Worm (Caenorhabditis elegans) whole organism, L4 larva: ENCODE data around the gene acox-3.

ENCODE experiments used
- D1046.2 ChIP-seq: fragments of 200-800 bp; sonication (Bioruptor generic); IDR thresholded peaks from 2 replicates; pipeline ENCODE4 v1.3.6; 2022; ENCODE audit warnings: missing genetic modification characterization, missing compliant biosample characterization
- Y48G9A.11 ChIP-seq: fragments of 200-800 bp; sonication (Bioruptor generic); IDR thresholded peaks from 2 replicates; pipeline ENCODE4 v1.3.6; 2022; ENCODE audit warnings: missing genetic modification reagents, missing genetic modification characterization, missing compliant biosample characterization
- ZK546.5 ChIP-seq, 2 experiments: sonication (generic microtip); optimal IDR thresholded peaks; 2 replicates each; lab custom pipeline; 2017; ENCODE audit warnings: missing biosample characterization in 2 of 2, missing genetic modification characterization in 2 of 2
- aha-1 ChIP-seq: fragments of 150-350 bp; peaks from one replicate; lab custom pipeline; 2014; ENCODE audit warnings: missing biosample characterization, missing genetic modification characterization
- ceh-32 ChIP-seq: sonication (generic microtip); optimal IDR thresholded peaks from 2 replicates; lab custom pipeline; 2016; ENCODE audit warnings: mild to moderate bottlenecking, missing genetic modification characterization, missing compliant biosample characterization; ENCODE audit not compliant: poor library complexity
- ctbp-1 ChIP-seq: fragments of 200-800 bp; sonication (Bioruptor generic); IDR thresholded peaks from 2 replicates; pipeline ENCODE4 v1.3.6; 2022; ENCODE audit warnings: missing genetic modification reagents, missing genetic modification characterization, missing compliant biosample characterization
- daf-12 ChIP-seq: fragments of 150-350 bp; optimal IDR thresholded peaks from 2 replicates; lab custom pipeline; 2014; ENCODE audit warnings: missing biosample characterization, missing genetic modification reagents, missing genetic modification characterization
- daf-16 ChIP-seq, 3 experiments: sonication (generic microtip); optimal IDR thresholded peaks; 2 replicates each; lab custom pipeline; 2016 to 2017; ENCODE audit warnings: missing genetic modification characterization in 3 of 3, missing genetic modification reagents in 3 of 3, mild to moderate bottlenecking in 2 of 3, missing compliant biosample characterization in 2 of 3, missing biosample characterization in 1 of 3, moderate library complexity in 1 of 3
- dmd-6 ChIP-seq: fragments of 200-800 bp; sonication (Bioruptor generic); IDR thresholded peaks from 2 replicates; pipeline ENCODE4 v1.3.6; 2022; ENCODE audit warnings: missing genetic modification reagents, missing genetic modification characterization, missing compliant biosample characterization
- dmd-8 ChIP-seq: fragments of 200-800 bp; sonication (Bioruptor generic); IDR thresholded peaks from 2 replicates; pipeline ENCODE4 v1.3.6; 2022; ENCODE audit warnings: missing genetic modification characterization, missing compliant biosample characterization
- dpl-1 ChIP-seq: fragments of 150-350 bp; optimal IDR thresholded peaks from 2 replicates; lab custom pipeline; 2014; ENCODE audit warnings: missing biosample characterization, missing genetic modification reagents, missing genetic modification characterization
- duxl-1 ChIP-seq: sonication (generic microtip); optimal IDR thresholded peaks from 2 replicates; lab custom pipeline; 2016; ENCODE audit warnings: mild to moderate bottlenecking, missing genetic modification characterization, moderate library complexity, missing compliant biosample characterization; ENCODE audit not compliant: poor library complexity
- dve-1 ChIP-seq: sonication (generic microtip); optimal IDR thresholded peaks from 2 replicates; lab custom pipeline; 2017; ENCODE audit warnings: antibody characterized with exemption, mild to moderate bottlenecking, missing genetic modification characterization, missing compliant biosample characterization; ENCODE audit not compliant: insufficient read depth
- hlh-11 ChIP-seq: fragments of 200-800 bp; sonication (Bioruptor generic); optimal IDR thresholded peaks from 2 replicates; lab custom pipeline; 2018; ENCODE audit warnings: mild to moderate bottlenecking, missing genetic modification characterization, missing compliant biosample characterization
- hmg-1.1 ChIP-seq: fragments of 200-800 bp; sonication (Bioruptor generic); IDR thresholded peaks from 2 replicates; pipeline ENCODE4 v1.3.6; 2022; ENCODE audit warnings: missing genetic modification reagents, missing genetic modification characterization, missing compliant biosample characterization
- lin-1 ChIP-seq: fragments of 200-800 bp; sonication (Bioruptor generic); IDR thresholded peaks from 2 replicates; pipeline ENCODE4 v1.3.6; 2022; ENCODE audit warnings: missing genetic modification reagents, missing genetic modification characterization, missing compliant biosample characterization
- lin-13 ChIP-seq: fragments of 150-350 bp; optimal IDR thresholded peaks from 2 replicates; lab custom pipeline; 2014; ENCODE audit warnings: missing biosample characterization, missing genetic modification reagents, missing genetic modification characterization
- nhr-11 ChIP-seq: fragments of 150-350 bp; optimal IDR thresholded peaks from 2 replicates; lab custom pipeline; 2014; ENCODE audit warnings: missing biosample characterization, missing genetic modification characterization
- nhr-111 ChIP-seq: fragments of 200-800 bp; sonication (Bioruptor generic); optimal IDR thresholded peaks from 2 replicates; lab custom pipeline; 2018; ENCODE audit warnings: mild to moderate bottlenecking, missing genetic modification characterization, missing compliant biosample characterization
- nhr-25 ChIP-seq: sonication (generic microtip); optimal IDR thresholded peaks from 2 replicates; lab custom pipeline; 2017; ENCODE audit warnings: missing genetic modification characterization, mild to moderate bottlenecking, missing compliant biosample characterization, antibody characterized with exemption, moderate library complexity, borderline replicate concordance; ENCODE audit not compliant: insufficient read depth
- nhr-28 ChIP-seq: fragments of 150-350 bp; optimal IDR thresholded peaks from 2 replicates; lab custom pipeline; 2014; ENCODE audit warnings: missing biosample characterization, missing genetic modification characterization
- nhr-41 ChIP-seq: fragments of 200-800 bp; sonication (Bioruptor generic); IDR thresholded peaks from 2 replicates; pipeline ENCODE4 v1.3.6; 2022; ENCODE audit warnings: missing genetic modification reagents, missing genetic modification characterization, missing compliant biosample characterization
- pha-4 ChIP-seq, 2 experiments: fragments of 150-350 bp in 1 of 2; fragments of 200-800 bp in 1 of 2; sonication (Bioruptor generic) in 1 of 2; IDR thresholded peaks in 1 of 2; optimal IDR thresholded peaks in 1 of 2; 2 replicates each; pipeline versions ENCODE4 v1.3.6 to Lab custom; 2014 to 2022; ENCODE audit warnings: missing genetic modification characterization in 2 of 2, missing genetic modification reagents in 2 of 2, missing biosample characterization in 1 of 2, missing compliant biosample characterization in 1 of 2
- pqm-1 ChIP-seq: sonication (generic microtip); optimal IDR thresholded peaks from 2 replicates; lab custom pipeline; 2017; ENCODE audit warnings: missing biosample characterization, missing genetic modification characterization
- saeg-2 ChIP-seq: fragments of 200-800 bp; sonication (Bioruptor generic); IDR thresholded peaks from 2 replicates; pipeline ENCODE4 v1.3.6; 2022; ENCODE audit warnings: missing genetic modification reagents, missing genetic modification characterization, missing compliant biosample characterization
- sdz-12 ChIP-seq: fragments of 200-800 bp; sonication (Bioruptor generic); optimal IDR thresholded peaks from 2 replicates; lab custom pipeline; 2018; ENCODE audit warnings: mild to moderate bottlenecking, missing genetic modification characterization, missing compliant biosample characterization
- snpc-1.2 ChIP-seq: fragments of 200-800 bp; sonication (Bioruptor generic); IDR thresholded peaks from 2 replicates; pipeline ENCODE4 v1.3.6; 2022; ENCODE audit warnings: missing genetic modification reagents, missing genetic modification characterization, missing compliant biosample characterization
- unc-130 ChIP-seq: sonication (generic microtip); optimal IDR thresholded peaks from 2 replicates; lab custom pipeline; 2016; ENCODE audit warnings: missing genetic modification reagents, missing genetic modification characterization, missing compliant biosample characterization
- unc-62 ChIP-seq, 3 experiments: fragments of 150-350 bp in 1 of 3; sonication (generic microtip); optimal IDR thresholded peaks in 2 of 3; peaks in 1 of 3; 1 replicate in 1 of 3; 2 replicates in 2 of 3; lab custom pipeline; 2014 to 2017; ENCODE audit warnings: missing biosample characterization in 3 of 3, missing genetic modification characterization in 3 of 3, missing genetic modification reagents in 3 of 3, missing genotype in 1 of 3
- zag-1 ChIP-seq: fragments of 150-350 bp; optimal IDR thresholded peaks from 2 replicates; lab custom pipeline; 2014; ENCODE audit warnings: missing biosample characterization, missing genetic modification characterization
- zfp-2 ChIP-seq: sonication (generic microtip); optimal IDR thresholded peaks from 2 replicates; lab custom pipeline; 2016; ENCODE audit warnings: mild to moderate bottlenecking, missing genetic modification characterization, missing compliant biosample characterization

Gene acox-3

DNA sequence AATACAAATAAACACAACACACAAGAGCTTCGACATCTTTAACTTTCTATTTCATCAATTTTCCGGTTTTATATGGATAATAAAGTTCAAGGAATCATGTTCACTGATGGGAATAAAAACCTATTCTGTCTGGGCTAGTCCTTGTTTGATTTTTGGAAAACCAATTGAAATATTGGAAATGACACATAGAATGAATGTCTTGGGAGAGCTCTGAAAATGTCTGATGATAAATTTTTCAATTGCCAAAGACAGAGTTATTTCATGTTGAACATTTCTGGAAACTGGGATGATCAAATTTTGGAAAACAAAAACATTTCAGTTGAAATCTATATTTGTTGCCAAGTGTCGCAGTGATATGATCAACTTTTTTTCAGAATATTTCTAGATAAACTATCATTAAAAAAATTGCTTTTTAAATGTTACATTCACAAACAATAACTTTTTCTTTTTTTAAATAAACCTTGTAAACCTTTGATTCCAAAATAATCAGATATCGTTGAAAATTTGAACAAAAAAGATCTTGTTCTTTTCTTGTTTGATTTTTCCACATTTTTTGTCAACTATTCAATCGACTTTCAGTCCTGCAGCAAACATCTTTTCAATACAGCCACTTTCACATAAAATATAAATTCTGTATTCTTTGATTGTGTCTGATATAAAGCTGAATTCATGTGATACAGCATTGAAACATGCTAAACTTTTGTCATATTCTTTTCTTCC, 10.6 kb downstream of the acox-3 start, which contains the start of the genes F58F9.6 and F58F9.8:
Gene F58F9.6, minus strand, starts transcription at position 101 of the 720 bp plus-strand sequence.
Gene F58F9.8, plus strand, starts transcription at position 670 of the 720 bp plus-strand sequence.
- TF ChIP-seq daf-12 (tag; lab: Kevin White, UChicago): no peak
- no peak for TF ChIP-seq saeg-2 (GFP tag; lab: Robert Waterston, UW)
- TF ChIP-seq ZK546.5 (tag; optimal IDR thresholded peaks at IDR 0.05; lab: Kevin White, UChicago): no peak
- no peak for TF ChIP-seq nhr-111 (GFP tag; lab: Kevin White, UChicago)
- TF ChIP-seq duxl-1 (tag; lab: Kevin White, UChicago): no peak
- no peak for TF ChIP-seq Y48G9A.11 (GFP tag; lab: Robert Waterston, UW)
- TF ChIP-seq pha-4 (GFP tag; IDR thresholded peaks at IDR 0.05; lab: Robert Waterston, UW): no peak
- no peak for TF ChIP-seq pha-4 (tag; optimal IDR thresholded peaks at IDR 0.05; lab: Kevin White, UChicago)
- no peak for TF ChIP-seq nhr-25 (tag; lab: Kevin White, UChicago)
- TF ChIP-seq snpc-1.2 (GFP tag; lab: Robert Waterston, UW): no peak
- no peak for TF ChIP-seq unc-130
- no peak for TF ChIP-seq lin-13 (GFP tag; lab: Kevin White, UChicago)
- TF ChIP-seq zag-1: no peak
- no peak for TF ChIP-seq lin-1 (GFP tag; lab: Robert Waterston, UW)

DNA sequence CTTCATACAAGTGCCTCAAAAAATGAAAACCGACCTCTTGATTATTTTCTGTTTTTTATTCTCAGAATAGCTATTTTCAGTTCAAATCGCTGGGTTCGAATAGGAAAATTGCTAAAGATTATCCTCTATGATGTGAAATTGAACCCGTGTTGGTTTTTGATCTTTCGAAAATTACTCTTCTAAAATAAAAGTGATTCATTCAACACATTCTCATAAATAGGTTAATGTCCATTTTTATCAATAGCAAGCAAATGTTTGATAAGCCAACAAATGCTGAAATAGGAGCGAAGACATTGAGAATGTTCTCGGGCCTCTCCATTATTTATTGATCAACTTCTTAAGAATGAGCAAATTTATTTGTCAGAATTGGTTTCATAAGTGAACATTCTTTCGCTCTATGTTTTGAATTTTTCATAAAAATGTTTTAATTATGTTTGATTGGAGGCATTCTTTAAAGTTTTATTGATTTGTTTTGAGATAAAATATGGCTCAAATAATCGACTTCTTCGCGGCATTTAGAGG, 15.5 kb downstream of the acox-3 start, which contains the start of gene F58F9.3:
Gene F58F9.3, plus strand, starts transcription at position 472 of the 522 bp plus-strand sequence.
- TF ChIP-seq aha-1 (tag; lab: Kevin White, UChicago): peak; percentile 73
- peak; percentile 25; the same call in 1 of the 2 replicates for TF ChIP-seq dmd-6 (GFP tag; lab: Robert Waterston, UW)
- TF ChIP-seq pqm-1 (tag; lab: Kevin White, UChicago): peak; percentile 52
- TF ChIP-seq unc-62 (GFP tag; optimal IDR thresholded peaks at IDR 0.05 in 1 of 2; lab: Kevin White, UChicago): peak in 1 of 2 experiments; percentile 88
- TF ChIP-seq unc-62 (tag; optimal IDR thresholded peaks at IDR 0.05; lab: Kevin White, UChicago): no peak
- TF ChIP-seq hmg-1.1 (GFP tag; lab: Robert Waterston, UW): no peak
- no peak for TF ChIP-seq daf-16 (GFP tag; optimal IDR thresholded peaks at IDR 0.05; lab: Kevin White, UChicago)
- TF ChIP-seq daf-16 (tag; optimal IDR thresholded peaks at IDR 0.05; lab: Kevin White, UChicago): peak; percentile 79
- peak; percentile 48 for TF ChIP-seq nhr-28 (tag; lab: Kevin White, UChicago)
- peak; percentile 30 for TF ChIP-seq dve-1
- no peak for TF ChIP-seq nhr-41 (GFP tag; lab: Robert Waterston, UW)
- TF ChIP-seq, all 104 proteins: peak for 7

ce11 chrIV:6230560-6231073, 17.7 kb downstream of the acox-3 start, which contains the start of gene F58F9.4:
Gene F58F9.4, plus strand, starts transcription at chrIV:6231023.
- TF ChIP-seq D1046.2 (GFP tag; lab: Robert Waterston, UW) (no peak), dpl-1 (no peak), sdz-12 (GFP tag; lab: Kevin White, UChicago) (no peak), daf-16 (GFP tag; optimal IDR thresholded peaks at IDR 0.05; lab: Kevin White, UChicago) (no peak), daf-16 (tag; optimal IDR thresholded peaks at IDR 0.05; lab: Kevin White, UChicago) (peak; percentile 31), nhr-11 (tag; lab: Kevin White, UChicago) (no peak), ceh-32 (tag; lab: Kevin White, UChicago) (no peak), pqm-1 (tag; lab: Kevin White, UChicago) (peak; percentile 41), nhr-28 (tag; lab: Kevin White, UChicago) (peak; percentile 28), ctbp-1 (no peak), zfp-2 (tag; lab: Kevin White, UChicago) (no peak), dmd-8 (GFP tag; lab: Robert Waterston, UW) (no peak), hlh-11 (tag; lab: Kevin White, UChicago) (no peak), dmd-6 (GFP tag; lab: Robert Waterston, UW) (peak; percentile 37; the same call in 1 of the 2 replicates)
